Fruit fly (Drosophila melanogaster): ENCODE data around the gene CG17258.

CG17258 gene

DNA sequence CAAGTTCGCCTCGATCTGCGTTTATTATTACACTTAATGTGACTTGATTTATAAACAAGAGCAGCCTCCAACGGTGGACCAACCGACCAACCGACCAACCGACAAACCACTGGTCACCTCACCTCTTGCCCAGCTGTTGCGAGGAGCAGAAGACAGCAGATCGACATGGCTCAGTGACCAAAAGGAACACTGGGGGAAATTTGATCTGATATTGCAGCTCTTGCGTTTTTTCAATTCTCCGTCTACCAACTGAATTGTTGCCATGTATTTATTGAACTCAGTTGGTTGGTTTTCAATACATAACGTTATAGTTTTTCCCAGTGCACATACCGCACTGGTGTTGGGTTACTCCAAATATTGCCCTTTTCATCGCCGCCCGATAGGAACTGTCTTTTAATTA is 30.5 kb downstream of the CG17258 start (continued):
- TF ChIP-seq CkIIα-i1 (GFP tag; IDR thresholded peaks at IDR 0.05) = no peak
- no peak for TF ChIP-seq CG31365 (tag; optimal IDR thresholded peaks at IDR 0.05)
- peak; percentile 25 for TF ChIP-seq nom (GFP tag; optimal IDR thresholded peaks at IDR 0.05)
- no peak for TF ChIP-seq Awh (GFP tag; IDR thresholded peaks at IDR 0.05)
- TF ChIP-seq CG17328 (GFP tag; IDR thresholded peaks at IDR 0.05) = 0 out of 2 replicates have a peak, but pooled peaks have one; percentile 22
- no peak for TF ChIP-seq CG2199 (GFP tag; IDR thresholded peaks at IDR 0.05)
- TF ChIP-seq pfk (GFP tag; optimal IDR thresholded peaks at IDR 0.05) = no peak
- TF ChIP-seq CG34422 (GFP tag; IDR thresholded peaks at IDR 0.05) = 0 out of 3 replicates have a peak, but pooled peaks have one; percentile 20
- TF ChIP-seq yki (optimal IDR thresholded peaks at IDR 0.05) = no peak
- no peak for TF ChIP-seq CG8388 (GFP tag; optimal IDR thresholded peaks at IDR 0.05)

DNA sequence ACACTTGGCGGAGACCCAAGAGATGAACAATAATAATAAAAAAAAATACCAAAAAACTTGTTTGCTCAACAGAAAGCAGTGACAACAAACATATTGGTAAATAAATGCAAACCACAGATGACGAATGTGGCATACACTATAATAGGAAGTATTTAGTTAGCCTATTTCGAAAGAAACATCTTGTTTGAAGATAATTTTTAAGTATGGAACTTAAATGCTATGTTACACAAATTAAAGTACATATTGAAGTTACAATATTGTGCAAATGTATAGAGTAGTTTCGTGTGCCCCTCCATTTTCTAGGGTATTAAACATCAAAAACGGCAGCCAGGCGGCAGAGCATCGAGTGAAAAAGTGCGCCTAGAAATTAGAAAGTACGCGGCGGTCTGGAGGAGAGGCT is 31.7 kb downstream of the CG17258 start:
- peak; percentile 65 for TF ChIP-seq fd96Cb (tag; optimal IDR thresholded peaks at IDR 0.05)
- peak; percentile 30 for TF ChIP-seq CG10267 (tag; optimal IDR thresholded peaks at IDR 0.05)
- peak; percentile 80 for TF ChIP-seq Med (GFP tag)
- TF ChIP-seq Hmr (GFP tag; optimal IDR thresholded peaks at IDR 0.05) = peak; percentile 4
- TF ChIP-seq az2 (GFP tag; optimal IDR thresholded peaks at IDR 0.05) = peak; percentile 17
- TF ChIP-seq Nf-YA (GFP tag; IDR thresholded peaks at IDR 0.05) = peak; percentile 50; the same call in 1 of the 2 replicates
- TF ChIP-seq tin (GFP tag; optimal IDR thresholded peaks at IDR 0.05) = peak; percentile 16
- TF ChIP-seq sc (optimal IDR thresholded peaks at IDR 0.05) = no peak
- peak; percentile 8 for TF ChIP-seq sc (GFP tag; optimal IDR thresholded peaks at IDR 0.05)
- TF ChIP-seq D (optimal IDR thresholded peaks at IDR 0.05) = no peak
- peak; percentile 57 for TF ChIP-seq D (GFP tag; optimal IDR thresholded peaks at IDR 0.05)
- no peak for TF ChIP-seq trh (GFP tag; optimal IDR thresholded peaks at IDR 0.05)
- no peak for TF ChIP-seq Max (GFP tag; optimal IDR thresholded peaks at IDR 0.05)
- peak; percentile 76 for TF ChIP-seq gem (tag; optimal IDR thresholded peaks at IDR 0.05)
- TF ChIP-seq PHDP (tag; optimal IDR thresholded peaks at IDR 0.05) = peak; percentile 76
- TF ChIP-seq CG2712 (tag; optimal IDR thresholded peaks at IDR 0.05) = peak; percentile 65
- peak; percentile 62 for TF ChIP-seq CG12219 (GFP tag; optimal IDR thresholded peaks at IDR 0.05)
- peak; percentile 42; the same call in 1 of the 2 replicates for TF ChIP-seq E2f1 (GFP tag; IDR thresholded peaks at IDR 0.05)
- no peak for TF ChIP-seq NFAT (GFP tag; IDR thresholded peaks at IDR 0.05)
- TF ChIP-seq esg (GFP tag; conservative IDR thresholded peaks at IDR 0.05) = peak; percentile 41; the same call in 1 of the 2 replicates
- TF ChIP-seq Pdp1 (GFP tag; optimal IDR thresholded peaks at IDR 0.05) = peak in 1 of 2 experiments; percentile 19
- peak; percentile 51 for TF ChIP-seq kah (GFP tag; optimal IDR thresholded peaks at IDR 0.05)
- no peak for TF ChIP-seq CG15696 (tag; optimal IDR thresholded peaks at IDR 0.05)
- peak; percentile 16 for TF ChIP-seq Lhr (GFP tag; optimal IDR thresholded peaks at IDR 0.05)
- TF ChIP-seq CG8944 (GFP tag; optimal IDR thresholded peaks at IDR 0.05) = no peak
- TF ChIP-seq Drgx (GFP tag; IDR thresholded peaks at IDR 0.05) = peak; percentile 76
- TF ChIP-seq CG31441 (GFP tag; IDR thresholded peaks at IDR 0.05) = peak; percentile 67
- 0 out of 2 replicates have a peak, but pooled peaks have one; percentile 42 for TF ChIP-seq CG32772 (GFP tag; IDR thresholded peaks at IDR 0.05)
- peak; percentile 24 for TF ChIP-seq BtbVII (GFP tag; optimal IDR thresholded peaks at IDR 0.05)
- no peak for TF ChIP-seq Opbp (GFP tag; IDR thresholded peaks at IDR 0.05; ENCODE audit: partially characterized antibody)
- TF ChIP-seq dysf (GFP tag; IDR thresholded peaks at IDR 0.05) = peak; percentile 63; the same call in 2 of the 3 replicates
- peak; percentile 88 for TF ChIP-seq Asciz (GFP tag; optimal IDR thresholded peaks at IDR 0.05)
- peak; percentile 49 for TF ChIP-seq ewg (GFP tag; optimal IDR thresholded peaks at IDR 0.05)
- TF ChIP-seq CG1603 (tag; optimal IDR thresholded peaks at IDR 0.05) = peak; percentile 76
- TF ChIP-seq ems (GFP tag; optimal IDR thresholded peaks at IDR 0.05) = peak; percentile 14
- TF ChIP-seq Oli (tag; optimal IDR thresholded peaks at IDR 0.05) = peak; percentile 63
- peak; percentile 78 for TF ChIP-seq CG2678 (tag; optimal IDR thresholded peaks at IDR 0.05)
- no peak for TF ChIP-seq lov (optimal IDR thresholded peaks at IDR 0.05)
- TF ChIP-seq lov (GFP tag; IDR thresholded peaks at IDR 0.05) = no peak
- TF ChIP-seq CG6791 (GFP tag; IDR thresholded peaks at IDR 0.05; ENCODE audit: partially characterized antibody) = no peak
